Fruit fly (Drosophila melanogaster) whole organism, embryonic: Measurements from ENCODE around the gene CG13457.

ENCODE experiments used
- ATbp ChIP-seq: fragments of 200-800 bp; sonication (Bioruptor generic); optimal IDR thresholded peaks from 2 replicates; lab custom pipeline; 2017; ENCODE audit warnings: missing biosample characterization, mild to moderate bottlenecking, missing genetic modification characterization, missing genetic modification reagents
- Atf-2 ChIP-seq: fragments of 200-800 bp; sonication (Bioruptor generic); optimal IDR thresholded peaks from 2 replicates; lab custom pipeline; 2016; ENCODE audit warnings: missing biosample characterization, missing genetic modification characterization
- BEAF-32 ChIP-seq: fragments of 200-800 bp; sonication (Bioruptor generic); optimal IDR thresholded peaks from 3 replicates; lab custom pipeline; 2017; ENCODE audit warnings: missing biosample characterization, missing genetic modification characterization, mild to moderate bottlenecking, moderate library complexity, missing genetic modification reagents
- CG11695 ChIP-seq: fragments of 200-800 bp; sonication (Bioruptor generic); IDR thresholded peaks from 3 replicates; pipeline ENCODE4 v1.3.6; 2022; ENCODE audit warnings: missing biosample characterization, missing genetic modification characterization
- CG12299 ChIP-seq: fragments of 200-800 bp; sonication (Bioruptor generic); optimal IDR thresholded peaks from 2 replicates; lab custom pipeline; 2018; ENCODE audit warnings: missing biosample characterization, mild to moderate bottlenecking, missing genetic modification characterization
- CG15696 ChIP-seq: fragments of 200-800 bp; sonication (Bioruptor generic); optimal IDR thresholded peaks from 2 replicates; lab custom pipeline; 2019; ENCODE audit warnings: missing biosample characterization, mild to moderate bottlenecking, missing genetic modification characterization, moderate library complexity
- CG16779 ChIP-seq: fragments of 200-800 bp; sonication (Bioruptor generic); IDR thresholded peaks from 2 replicates; pipeline ENCODE4 v1.3.6; 2022; ENCODE audit warnings: missing biosample characterization, missing genetic modification characterization
- CG18262 ChIP-seq: fragments of 200-800 bp; optimal IDR thresholded peaks from 3 replicates; lab custom pipeline; 2019; ENCODE audit warnings: missing biosample characterization, mild to moderate bottlenecking, missing genetic modification characterization, moderate library complexity
- CG18599 ChIP-seq: fragments of 200-800 bp; sonication (Bioruptor generic); optimal IDR thresholded peaks from 3 replicates; lab custom pipeline; 2017; ENCODE audit warnings: missing biosample characterization, missing genetic modification characterization, mild to moderate bottlenecking, moderate library complexity, missing genetic modification reagents
- CG2120 ChIP-seq: fragments of 200-800 bp; sonication (Bioruptor generic); optimal IDR thresholded peaks from 3 replicates; lab custom pipeline; 2016; ENCODE audit warnings: missing biosample characterization, missing genetic modification characterization
- CG2875 ChIP-seq: fragments of 200-800 bp; sonication (Bioruptor generic); optimal IDR thresholded peaks from 2 replicates; lab custom pipeline; 2017; ENCODE audit warnings: missing biosample characterization, mild to moderate bottlenecking, missing genetic modification characterization, missing genetic modification reagents
- CG30020 ChIP-seq: fragments of 200-800 bp; optimal IDR thresholded peaks from 2 replicates; lab custom pipeline; 2019; ENCODE audit warnings: missing biosample characterization, mild to moderate bottlenecking, missing genetic modification characterization, moderate library complexity
- CG30403 ChIP-seq: fragments of 200-800 bp; sonication (Bioruptor generic); optimal IDR thresholded peaks from 3 replicates; lab custom pipeline; 2016; ENCODE audit warnings: missing biosample characterization, missing genetic modification characterization
- CG33557 ChIP-seq: fragments of 200-800 bp; sonication (Bioruptor generic); optimal IDR thresholded peaks from 2 replicates; lab custom pipeline; 2019; ENCODE audit warnings: missing biosample characterization, mild to moderate bottlenecking, missing genetic modification characterization, moderate library complexity
- CG6683 ChIP-seq: fragments of 200-800 bp; sonication (Bioruptor generic); optimal IDR thresholded peaks from 2 replicates; lab custom pipeline; 2017; ENCODE audit warnings: missing biosample characterization, mild to moderate bottlenecking, missing genetic modification characterization, missing genetic modification reagents
- CG9797 ChIP-seq: fragments of 200-800 bp; sonication (Bioruptor generic); optimal IDR thresholded peaks from 3 replicates; lab custom pipeline; 2018; ENCODE audit warnings: missing biosample characterization, mild to moderate bottlenecking, missing genetic modification characterization
- CG9932 ChIP-seq: fragments of 200-800 bp; sonication (Bioruptor generic); IDR thresholded peaks from 2 replicates; pipeline ENCODE4 v1.3.6; 2022; ENCODE audit warnings: missing biosample characterization, missing genetic modification characterization
- CoRest ChIP-seq: fragments of 200-800 bp; sonication (Bioruptor generic); optimal IDR thresholded peaks from 3 replicates; lab custom pipeline; 2018; ENCODE audit warnings: missing biosample characterization, mild to moderate bottlenecking, missing genetic modification characterization, moderate library complexity
- Deaf1 ChIP-seq: fragments of 200-800 bp; optimal IDR thresholded peaks from 3 replicates; lab custom pipeline; 2019; ENCODE audit warnings: missing biosample characterization, mild to moderate bottlenecking, missing genetic modification characterization, moderate library complexity
- Dip2 ChIP-seq: fragments of 200-800 bp; sonication (Bioruptor generic); IDR thresholded peaks from 2 replicates; pipeline ENCODE4 v1.3.6; 2022; ENCODE audit warnings: missing biosample characterization, missing genetic modification characterization
- Dll ChIP-seq: fragments of 200-800 bp; sonication (Bioruptor generic); IDR thresholded peaks from 4 replicates; pipeline ENCODE4 v1.3.6; 2022; ENCODE audit warnings: missing biosample characterization, missing genetic modification characterization; ENCODE audit not compliant: partially characterized antibody
- Doc2 ChIP-seq: fragments of 200-800 bp; sonication (Bioruptor generic); IDR thresholded peaks from 2 replicates; pipeline ENCODE4 v1.3.6; 2022; ENCODE audit warnings: missing biosample characterization, missing genetic modification characterization
- Gug ChIP-seq: fragments of 200-800 bp; sonication (Bioruptor generic); IDR thresholded peaks from 4 replicates; pipeline ENCODE4 v1.3.6; 2022; ENCODE audit warnings: missing biosample characterization, missing genetic modification characterization
- Hand ChIP-seq: fragments of 200-800 bp; sonication (Bioruptor generic); optimal IDR thresholded peaks from 2 replicates; lab custom pipeline; 2017; ENCODE audit warnings: mild to moderate bottlenecking, missing biosample characterization, missing genetic modification reagents, missing genetic modification characterization
- Hsf ChIP-seq: fragments of 200-800 bp; sonication (Bioruptor generic); optimal IDR thresholded peaks from 3 replicates; lab custom pipeline; 2016; ENCODE audit warnings: missing biosample characterization, missing genetic modification characterization
- Mad ChIP-seq: fragments of 200-800 bp; sonication (Bioruptor generic); optimal IDR thresholded peaks from 2 replicates; lab custom pipeline; 2016; ENCODE audit warnings: missing biosample characterization, missing genetic modification characterization
- Myb ChIP-seq: fragments of 200-800 bp; sonication (Bioruptor generic); optimal IDR thresholded peaks from 2 replicates; lab custom pipeline; 2016; ENCODE audit warnings: missing biosample characterization, missing genetic modification characterization
- NC2β ChIP-seq: fragments of 200-800 bp; sonication (Bioruptor generic); optimal IDR thresholded peaks from 2 replicates; lab custom pipeline; 2016; ENCODE audit warnings: missing biosample characterization, missing genetic modification characterization
- NK7.1 ChIP-seq: fragments of 200-800 bp; sonication (Bioruptor generic); optimal IDR thresholded peaks from 3 replicates; lab custom pipeline; 2016; ENCODE audit warnings: missing biosample characterization, missing genetic modification characterization
- Oaz ChIP-seq: fragments of 200-800 bp; sonication (Bioruptor generic); IDR thresholded peaks from 2 replicates; pipeline ENCODE4 v1.3.6; 2022; ENCODE audit warnings: missing biosample characterization, missing genetic modification characterization
- PHDP ChIP-seq: fragments of 200-800 bp; sonication (Bioruptor generic); optimal IDR thresholded peaks from 3 replicates; lab custom pipeline; 2018; ENCODE audit warnings: missing biosample characterization, mild to moderate bottlenecking, missing genetic modification characterization, moderate library complexity
- Usf ChIP-seq: fragments of 200-800 bp; sonication (Bioruptor generic); optimal IDR thresholded peaks from 2 replicates; lab custom pipeline; 2017; ENCODE audit warnings: missing genotype, missing biosample characterization, missing genetic modification characterization
- Xbp1 ChIP-seq: fragments of 200-800 bp; sonication (Bioruptor generic); optimal IDR thresholded peaks from 3 replicates; lab custom pipeline; 2016; ENCODE audit warnings: missing biosample characterization, mild to moderate bottlenecking, missing genetic modification characterization
- bcd ChIP-seq: fragments of 200-800 bp; sonication (Bioruptor generic); optimal IDR thresholded peaks from 2 replicates; lab custom pipeline; 2017; ENCODE audit warnings: missing biosample characterization, mild to moderate bottlenecking, missing genetic modification characterization
- bigmax ChIP-seq: fragments of 200-800 bp; sonication (Bioruptor generic); optimal IDR thresholded peaks from 2 replicates; lab custom pipeline; 2018; ENCODE audit warnings: missing biosample characterization, mild to moderate bottlenecking, missing genetic modification characterization
- bowl ChIP-seq: fragments of 200-800 bp; sonication (Bioruptor generic); IDR thresholded peaks from 2 replicates; pipeline ENCODE4 v1.3.6; 2022; ENCODE audit warnings: missing biosample characterization, missing genetic modification characterization
- bsh ChIP-seq, 2 experiments: fragments of 200-800 bp; sonication (Bioruptor generic); optimal IDR thresholded peaks; 2 replicates each; lab custom pipeline; 2017 to 2018; ENCODE audit warnings: mild to moderate bottlenecking in 2 of 2, missing biosample characterization in 2 of 2, missing genetic modification characterization in 2 of 2, moderate library complexity in 1 of 2
- chn ChIP-seq: fragments of 200-800 bp; sonication (Bioruptor generic); optimal IDR thresholded peaks from 2 replicates; lab custom pipeline; 2016; ENCODE audit warnings: missing biosample characterization, missing genetic modification characterization
- gce ChIP-seq: fragments of 200-800 bp; sonication (Bioruptor generic); IDR thresholded peaks from 3 replicates; pipeline ENCODE4 v1.3.6; 2022; ENCODE audit warnings: missing biosample characterization, missing genetic modification characterization
- grn ChIP-seq: fragments of 200-800 bp; sonication (Bioruptor generic); optimal IDR thresholded peaks from 3 replicates; lab custom pipeline; 2017; ENCODE audit warnings: missing biosample characterization, missing genetic modification characterization
- gsb ChIP-seq: fragments of 200-800 bp; sonication (Bioruptor generic); IDR thresholded peaks from 2 replicates; pipeline ENCODE4 v1.3.6; 2022; ENCODE audit warnings: missing biosample characterization, missing genetic modification characterization
- kay ChIP-seq: fragments of 200-800 bp; sonication (Bioruptor generic); optimal IDR thresholded peaks from 2 replicates; lab custom pipeline; 2016; ENCODE audit warnings: missing biosample characterization, missing genetic modification characterization
- maf-S ChIP-seq: fragments of 200-800 bp; sonication (Bioruptor generic); optimal IDR thresholded peaks from 2 replicates; lab custom pipeline; 2016; ENCODE audit warnings: missing biosample characterization, missing genetic modification characterization
- mld ChIP-seq: fragments of 200-800 bp; sonication (Bioruptor generic); IDR thresholded peaks from 3 replicates; pipeline ENCODE4 v1.3.6; 2022; ENCODE audit warnings: missing biosample characterization, missing genetic modification characterization; ENCODE audit not compliant: partially characterized antibody
- nom ChIP-seq: fragments of 200-800 bp; sonication (Bioruptor generic); optimal IDR thresholded peaks from 2 replicates; lab custom pipeline; 2017; ENCODE audit warnings: missing biosample characterization, missing genetic modification characterization, mild to moderate bottlenecking, moderate library complexity, missing genetic modification reagents
- row ChIP-seq: fragments of 200-800 bp; sonication (Bioruptor generic); IDR thresholded peaks from 3 replicates; pipeline ENCODE4 v1.3.6; 2022; ENCODE audit warnings: missing biosample characterization, missing genetic modification characterization
- schlank ChIP-seq: fragments of 200-800 bp; sonication (Bioruptor generic); optimal IDR thresholded peaks from 2 replicates; lab custom pipeline; 2018; ENCODE audit warnings: missing biosample characterization, mild to moderate bottlenecking, missing genetic modification characterization
- scrt ChIP-seq: fragments of 200-800 bp; sonication (Bioruptor generic); optimal IDR thresholded peaks from 2 replicates; lab custom pipeline; 2018; ENCODE audit warnings: missing biosample characterization, mild to moderate bottlenecking, missing genetic modification characterization, moderate library complexity

The CG13457 gene

DNA sequence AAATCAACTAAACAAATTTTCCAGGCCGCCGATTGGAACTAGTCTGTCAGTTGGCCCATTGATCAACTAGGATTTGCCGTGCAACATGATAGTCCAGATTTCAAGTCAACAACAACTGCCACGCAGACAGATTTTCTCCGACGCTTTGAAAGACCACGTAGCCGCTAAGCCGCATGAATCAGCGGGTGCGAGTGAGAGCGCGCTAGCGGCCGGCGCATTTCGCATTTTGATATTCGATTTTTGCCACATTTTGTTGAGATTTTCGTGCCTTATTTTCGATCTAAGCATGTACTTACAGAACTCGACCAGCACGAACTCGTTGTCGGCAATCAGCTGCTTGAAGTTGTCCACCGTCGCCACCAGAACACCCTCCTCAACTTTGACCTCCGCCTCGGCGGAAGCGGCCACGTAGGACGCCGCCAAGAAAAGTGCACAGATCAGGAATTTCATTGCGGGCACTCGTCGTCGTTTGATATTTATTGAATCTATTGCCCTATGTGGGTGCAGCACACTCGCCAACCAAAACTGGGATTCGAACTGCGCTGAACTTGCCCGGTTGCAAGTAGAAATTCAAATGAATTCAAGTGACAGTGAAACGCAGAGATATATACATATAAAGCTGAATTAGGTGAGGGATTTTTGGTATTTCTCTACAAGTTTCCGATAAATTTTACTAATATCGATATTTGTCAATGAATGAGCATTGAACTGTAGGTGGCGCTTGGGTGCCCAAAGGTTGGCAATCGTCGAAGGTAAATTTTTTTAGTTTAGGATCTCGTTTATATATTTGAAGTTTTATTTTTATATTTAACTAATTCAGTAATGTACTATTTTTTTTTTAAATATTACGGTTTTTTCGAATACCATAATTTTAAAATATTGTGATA is 11.1 kb upstream of the CG13457 start, which contains the start of gene Pdi (continued):
- TF ChIP-seq BEAF-32: peak; percentile 85
- peak; percentile 48 for TF ChIP-seq NC2β (GFP tag; lab: Kevin White, UChicago)
- TF ChIP-seq PHDP (tag; lab: Kevin White, UChicago): peak; percentile 44
- peak; percentile 7 for TF ChIP-seq kay (GFP tag; lab: Kevin White, UChicago)
- no peak for TF ChIP-seq Doc2
- peak; percentile 40; the same call in 1 of the 3 replicates for TF ChIP-seq row
- TF ChIP-seq CG11695 (GFP tag; lab: Robert Waterston, UW): no peak
- TF ChIP-seq mld (GFP tag; lab: Robert Waterston, UW): peak; percentile 46; the same call in 1 of the 3 replicates
- TF ChIP-seq Xbp1 (GFP tag; lab: Kevin White, UChicago): peak; percentile 84
- TF ChIP-seq NK7.1 (GFP tag; lab: Kevin White, UChicago): peak; percentile 6
- no peak for TF ChIP-seq bigmax (GFP tag; lab: Kevin White, UChicago)
- no peak for TF ChIP-seq CG9932
- TF ChIP-seq bcd (GFP tag; lab: Kevin White, UChicago): peak; percentile 34
- no peak for TF ChIP-seq CG6683
- no peak for TF ChIP-seq schlank (tag; lab: Kevin White, UChicago)
- peak; percentile 9 for TF ChIP-seq maf-S (GFP tag; lab: Kevin White, UChicago)
- peak; percentile 73 for TF ChIP-seq Dll
- TF ChIP-seq CG18599 (GFP tag; lab: Kevin White, UChicago): no peak
- TF ChIP-seq CG2120: peak; percentile 25
- no peak for TF ChIP-seq CG12299
- TF ChIP-seq CG9797 (GFP tag; lab: Kevin White, UChicago): peak; percentile 74
- TF ChIP-seq Mad (GFP tag; lab: Kevin White, UChicago): peak; percentile 57
- TF ChIP-seq gce: 0 out of 3 replicates have a peak, but pooled peaks have one; percentile 1
- TF ChIP-seq Usf: no peak
- no peak for TF ChIP-seq CG33557 (GFP tag; lab: Kevin White, UChicago)
- peak; percentile 11 for TF ChIP-seq CG2875 (GFP tag; lab: Kevin White, UChicago)
- TF ChIP-seq grn: no peak
- TF ChIP-seq CG30020 (tag; lab: Kevin White, UChicago): peak; percentile 53
- no peak for TF ChIP-seq chn (GFP tag; lab: Kevin White, UChicago)
- TF ChIP-seq CG15696 (tag; lab: Kevin White, UChicago): peak; percentile 43
- TF ChIP-seq nom (GFP tag; lab: Kevin White, UChicago): peak; percentile 53
- peak; percentile 21 for TF ChIP-seq CG30403 (GFP tag; lab: Kevin White, UChicago)
- TF ChIP-seq Oaz (GFP tag; lab: Robert Waterston, UW): no peak
- no peak for TF ChIP-seq bowl (GFP tag; lab: Robert Waterston, UW)
- TF ChIP-seq Atf-2 (GFP tag; lab: Kevin White, UChicago): no peak
- TF ChIP-seq CoRest (tag; lab: Kevin White, UChicago): peak; percentile 52
- TF ChIP-seq Hsf: peak; percentile 16
- TF ChIP-seq scrt: peak; percentile 0
- peak; percentile 30 for TF ChIP-seq Myb (GFP tag; lab: Kevin White, UChicago)
- peak; percentile 6 for TF ChIP-seq ATbp (GFP tag; lab: Kevin White, UChicago)
- TF ChIP-seq Dip2: peak; percentile 97
- peak in 1 of 2 experiments; percentile 26 for TF ChIP-seq bsh (GFP tag; optimal IDR thresholded peaks at IDR 0.05; lab: Kevin White, UChicago)
- TF ChIP-seq Deaf1: peak; percentile 3
- TF ChIP-seq Gug (GFP tag; lab: Robert Waterston, UW): 0 out of 4 replicates have a peak, but pooled peaks have one; percentile 2
- TF ChIP-seq gsb: no peak
- TF ChIP-seq CG18262: no peak
- TF ChIP-seq CG16779 (GFP tag; lab: Robert Waterston, UW): no peak
- TF ChIP-seq Hand (GFP tag; lab: Kevin White, UChicago): peak; percentile 12
